Fruit fly (Drosophila melanogaster) S2 (cell line): ENCODE measurements around the gene CG43774.

ENCODE experiments used
- CG8478 ChIP-seq: fragments of >200 bp; optimal IDR thresholded peaks from 2 replicates; lab custom pipeline; 2018
- CTCF ChIP-seq, 2 experiments: fragments of >200 bp; optimal IDR thresholded peaks; 2 replicates each; lab custom pipeline; 2018

DNA sequence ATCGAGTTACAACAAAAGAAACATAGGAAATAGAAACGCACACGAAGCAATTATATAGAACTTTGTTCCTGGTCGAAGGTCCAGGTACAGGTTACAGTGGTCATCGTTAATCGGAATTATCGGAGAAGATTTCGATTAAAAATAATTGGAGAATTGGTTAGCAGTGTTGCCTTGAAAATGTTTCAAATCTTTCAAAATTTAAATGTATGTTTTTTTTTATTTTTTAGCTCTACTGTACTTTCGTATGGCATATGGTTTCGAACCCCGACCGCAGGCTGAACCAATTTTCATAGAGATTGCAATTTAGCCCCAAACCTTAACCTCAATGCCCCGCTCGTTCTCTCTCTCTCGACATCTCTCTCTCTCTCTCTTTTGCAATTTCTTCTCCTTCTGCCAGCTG, 19.6 kb downstream of the CG43774 start:
- no peak for TF ChIP-seq CG8478
- no peak for TF ChIP-seq CTCF (optimal IDR thresholded peaks at IDR 0.05; lab: Kevin White, UChicago)
